Worm (Caenorhabditis elegans): Measurements from ENCODE around the gene C48B4.13.

- TF ChIP-seq him-1 (tag; optimal IDR thresholded peaks at IDR 0.05) (no peak), dao-5 (tag; optimal IDR thresholded peaks at IDR 0.05) (no peak)
Measured at ce11 chrIII:9616426-9616825, 47.9 kb downstream of the C48B4.13 start, which contains the start of gene hcp-3.
